Worm (Caenorhabditis elegans): ENCODE data around the gene W10G6.6.
"Not testable (repeated sequence)": the region's sequence is repeated elsewhere in the genome, so short reads cannot be mapped to it uniquely, and the experiment has no call there.

DNA sequence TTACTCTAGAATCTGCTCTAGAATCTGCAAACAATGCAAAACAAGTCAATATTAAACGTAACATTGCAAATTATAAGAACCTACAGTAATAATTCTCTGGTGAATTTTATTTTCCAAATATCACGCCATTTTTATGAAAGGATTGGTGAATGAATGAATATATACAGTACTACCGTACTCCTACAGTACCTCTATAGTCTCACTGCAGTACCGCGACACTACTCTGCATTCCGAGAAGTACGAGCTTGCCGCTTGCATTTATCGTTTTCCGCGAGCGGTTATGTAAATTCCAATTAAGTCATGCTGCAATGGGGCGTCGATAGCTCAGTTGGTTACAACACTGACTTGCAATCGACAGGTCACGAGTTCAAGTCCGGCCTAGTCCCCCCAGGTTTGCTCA is 38.3 kb downstream of the W10G6.6 start, which contains the start of gene F23A7.4:
- not testable (repeated sequence) for TF ChIP-seq rec-8 (tag; optimal IDR thresholded peaks at IDR 0.05); nhr-90 (tag; optimal IDR thresholded peaks at IDR 0.05); cebp-1 (GFP tag; IDR thresholded peaks at IDR 0.05); cebp-1 (tag; optimal IDR thresholded peaks at IDR 0.05); Y67H2A.10 (GFP tag; conservative IDR thresholded peaks at IDR 0.05); nhr-179 (tag; optimal IDR thresholded peaks at IDR 0.05); F23B12.7 (tag; optimal IDR thresholded peaks at IDR 0.05; ENCODE audit: insufficient read depth); chd-7 (tag; optimal IDR thresholded peaks at IDR 0.05); F33H1.4 (GFP tag; IDR thresholded peaks at IDR 0.05)
